Worm (Caenorhabditis elegans): ENCODE data around the gene prx-14.

Gene prx-14

DNA sequence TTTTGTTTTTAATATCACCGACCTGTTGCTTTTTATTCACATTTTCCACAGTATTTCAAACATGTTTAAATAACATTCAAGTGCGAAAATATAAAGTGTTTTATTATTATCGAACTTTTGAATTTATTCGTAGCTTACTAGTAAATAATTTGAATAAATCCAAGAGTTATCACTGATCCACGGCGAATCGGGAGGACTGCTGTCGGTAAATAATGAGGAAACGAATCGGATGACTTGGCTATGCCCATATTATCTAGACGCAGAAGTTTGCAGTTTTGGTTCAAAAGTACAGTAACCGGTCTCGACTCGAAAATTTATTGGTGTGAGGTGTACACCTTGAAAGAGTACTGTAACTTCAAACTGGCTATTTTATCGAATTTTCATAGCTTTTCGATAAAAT, 26.4 kb upstream of the prx-14 start:
- TF ChIP-seq F49E8.2 (tag; optimal IDR thresholded peaks at IDR 0.05; ENCODE audit: insufficient read depth) (peak; percentile 5), hsf-1 (GFP tag; IDR thresholded peaks at IDR 0.05) (0 out of 2 replicates have a peak, but pooled peaks have one; percentile 62), sdz-38 (tag; optimal IDR thresholded peaks at IDR 0.05) (no peak), madf-3 (GFP tag; IDR thresholded peaks at IDR 0.05) (0 out of 2 replicates have a peak, but pooled peaks have one; percentile 53)

DNA sequence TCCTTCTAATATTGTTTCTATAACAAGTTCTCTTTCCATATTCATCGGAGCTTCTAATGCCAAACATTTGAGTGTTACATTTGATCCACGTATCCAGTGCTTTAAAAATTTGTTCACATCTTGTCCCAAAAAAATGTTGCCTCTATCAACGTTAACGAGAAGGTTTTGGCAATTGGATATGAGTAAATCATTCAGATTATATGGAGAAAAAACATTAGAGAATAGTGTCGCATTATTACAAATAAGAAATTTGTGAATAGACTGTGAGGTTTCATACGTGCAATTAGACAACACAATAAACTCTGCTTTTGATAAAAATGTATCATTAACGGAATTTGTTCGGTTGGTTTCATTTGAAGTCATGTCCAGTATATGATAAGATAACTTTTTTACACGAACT, 23.0 kb upstream of the prx-14 start, which contains the start of gene mboa-4:
Gene mboa-4 (minus strand): TSS at position 101 of the 400 bp plus-strand sequence.
- TF ChIP-seq ztf-28 (GFP tag; IDR thresholded peaks at IDR 0.05): no peak
- no peak for TF ChIP-seq nhr-90 (tag; optimal IDR thresholded peaks at IDR 0.05)
- no peak for TF ChIP-seq athp-1 (tag; optimal IDR thresholded peaks at IDR 0.05)
- no peak for TF ChIP-seq lin-35 (GFP tag; optimal IDR thresholded peaks at IDR 0.05)
- no peak for TF ChIP-seq lin-54 (GFP tag; optimal IDR thresholded peaks at IDR 0.05)
- TF ChIP-seq him-1 (tag; optimal IDR thresholded peaks at IDR 0.05): no peak
- no peak for TF ChIP-seq somi-1 (GFP tag; optimal IDR thresholded peaks at IDR 0.05)
- TF ChIP-seq Y56A3A.18 (GFP tag; IDR thresholded peaks at IDR 0.05): no peak
- no peak for TF ChIP-seq lag-1 (GFP tag; IDR thresholded peaks at IDR 0.05)
- no peak for TF ChIP-seq hmg-20 (GFP tag; IDR thresholded peaks at IDR 0.05)
- TF ChIP-seq madf-6 (GFP tag; IDR thresholded peaks at IDR 0.05): no peak

DNA sequence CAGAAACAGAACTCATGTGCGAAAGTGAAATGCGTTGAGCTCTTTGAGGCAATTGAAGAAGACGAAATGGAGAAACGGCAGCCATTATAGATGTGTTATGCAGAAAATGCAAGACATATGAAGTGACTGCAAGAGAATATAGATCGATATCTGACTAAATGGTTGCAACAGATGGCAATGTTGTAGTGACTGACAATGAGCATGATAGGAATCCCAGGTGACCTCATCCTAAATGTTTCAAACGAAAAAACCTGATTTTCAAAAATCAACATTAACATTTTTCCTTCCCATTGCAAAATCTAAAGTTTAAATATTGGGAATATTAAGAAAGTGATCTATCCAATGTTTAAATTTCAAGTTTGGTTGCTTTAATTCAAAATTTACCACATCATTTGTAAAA, 22.2 kb upstream of the prx-14 start, which contains the start of gene C08F8.15:
Gene C08F8.15 (minus strand): TSS at position 101 of the 400 bp plus-strand sequence.
- TF ChIP-seq F55B11.4 (tag; optimal IDR thresholded peaks at IDR 0.05; ENCODE audit: borderline replicate concordance, insufficient read depth) (no peak), tbp1 (GFP tag; optimal IDR thresholded peaks at IDR 0.05) (no peak), hmg-1.2 (GFP tag; IDR thresholded peaks at IDR 0.05) (no peak), let-526 (GFP tag; IDR thresholded peaks at IDR 0.05) (no peak), nhr-90 (tag; optimal IDR thresholded peaks at IDR 0.05) (no peak), hsf-1 (GFP tag; IDR thresholded peaks at IDR 0.05) (no peak), Y79H2A.3 (GFP tag; conservative IDR thresholded peaks at IDR 0.05) (no peak), sdz-38 (tag; optimal IDR thresholded peaks at IDR 0.05) (no peak)

DNA sequence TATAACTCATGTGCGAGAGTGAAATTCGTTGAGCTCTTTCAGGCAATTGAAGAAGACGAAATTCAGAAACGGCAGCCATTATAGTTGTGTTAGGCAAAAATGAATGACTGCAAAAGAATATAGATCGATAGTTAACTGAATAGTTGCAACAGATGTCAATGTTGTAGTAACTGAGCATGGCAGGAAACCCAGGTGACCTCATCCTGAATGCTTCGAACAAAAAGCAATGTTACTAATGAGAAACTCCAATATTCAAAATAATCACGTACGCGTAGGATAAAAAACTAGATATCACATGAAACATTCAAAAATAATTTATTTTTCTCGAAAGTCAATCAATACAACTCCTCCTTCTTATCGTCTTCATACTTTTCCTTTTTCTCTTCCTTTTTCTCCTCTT, 20.5 kb upstream of the prx-14 start, which contains the start of gene fbxb-9:
Gene fbxb-9 (minus strand): TSS at position 101 of the 400 bp plus-strand sequence.
- TF ChIP-seq aptf-3 (GFP tag; IDR thresholded peaks at IDR 0.05): no peak
- TF ChIP-seq attf-3 (GFP tag; conservative IDR thresholded peaks at IDR 0.05): no peak
- no peak for TF ChIP-seq bed-1 (GFP tag; IDR thresholded peaks at IDR 0.05)
- no peak for TF ChIP-seq Y53F4B.3 (GFP tag; IDR thresholded peaks at IDR 0.05)
- no peak for TF ChIP-seq F55B11.4 (tag; optimal IDR thresholded peaks at IDR 0.05; ENCODE audit: borderline replicate concordance, insufficient read depth)
- no peak for TF ChIP-seq hmg-1.2 (GFP tag; IDR thresholded peaks at IDR 0.05)
- no peak for TF ChIP-seq F49E8.2 (tag; optimal IDR thresholded peaks at IDR 0.05; ENCODE audit: insufficient read depth)
- TF ChIP-seq hlh-26 (GFP tag; conservative IDR thresholded peaks at IDR 0.05): no peak
- TF ChIP-seq B0336.3 (GFP tag; IDR thresholded peaks at IDR 0.05): no peak
- TF ChIP-seq bed-2 (GFP tag; IDR thresholded peaks at IDR 0.05): no peak
- no peak for TF ChIP-seq cebp-1 (GFP tag; IDR thresholded peaks at IDR 0.05)
- no peak for TF ChIP-seq cebp-1 (tag; optimal IDR thresholded peaks at IDR 0.05)

DNA sequence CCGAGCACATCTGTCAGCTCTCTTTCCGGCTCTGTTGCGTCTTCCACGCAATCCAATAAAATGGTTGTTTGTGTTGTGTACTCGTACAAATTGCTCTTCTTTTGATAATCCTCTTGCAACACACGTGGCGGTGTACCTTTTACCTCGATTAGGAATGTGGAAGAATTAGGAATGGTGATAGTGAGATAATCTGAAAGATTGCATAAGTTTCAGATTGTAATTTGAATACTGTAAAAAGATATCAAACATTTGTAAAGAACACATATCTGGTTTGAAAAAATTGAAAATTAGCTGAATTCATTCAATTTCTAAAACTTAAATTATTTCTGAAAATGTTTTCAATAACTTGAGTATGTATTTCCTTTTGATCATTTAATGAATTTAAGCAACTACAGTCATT, 18.1 kb upstream of the prx-14 start, which contains the start of gene C08F8.6:
Gene C08F8.6 (minus strand): TSS at position 101 of the 400 bp plus-strand sequence.
- TF ChIP-seq lag-1 (GFP tag; IDR thresholded peaks at IDR 0.05) (0 out of 2 replicates have a peak, but pooled peaks have one; percentile 44), hsf-1 (GFP tag; IDR thresholded peaks at IDR 0.05) (no peak), rec-8 (tag; optimal IDR thresholded peaks at IDR 0.05) (no peak), ztf-3 (GFP tag; optimal IDR thresholded peaks at IDR 0.05) (no peak), tlf-1 (GFP tag; optimal IDR thresholded peaks at IDR 0.05) (no peak)
